Comparison of ENCODE assay signal across 2 worm cellular contexts in genomic region chrX:3772405-3772804, ce11.
A peak's percentile ranks its signal among the peaks of the same experiment; 100 is the strongest.
TF ChIP-seq lines count a peak whose summit lies in the region.

Gene F47B7.2, plus strand, starts transcription at chrX:3772762.

TF ChIP-seq in whole organism, L1 larva, 84 proteins besides CTCF, POLR2A, EP300 and RAD21 (continued from another document):
- TF ChIP-seq efl-1 (optimal IDR thresholded peaks at IDR 0.05; lab: Kevin White, UChicago) (peak in 1 of 2 experiments; percentile 6), efl-1 (GFP tag; optimal IDR thresholded peaks at IDR 0.05 in 1 of 2; lab: Kevin White, UChicago) (peak in 1 of 2 experiments; percentile 61), egl-13 (tag; optimal IDR thresholded peaks at IDR 0.05; lab: Kevin White, UChicago) (no peak), grh-1 (GFP tag; IDR thresholded peaks at IDR 0.05; lab: Robert Waterston, UW) (no peak), mep-1 (tag; optimal IDR thresholded peaks at IDR 0.05; lab: Kevin White, UChicago) (peak; percentile 69), unc-30 (tag; optimal IDR thresholded peaks at IDR 0.05; lab: Kevin White, UChicago) (no peak), C16A3.4 (tag; optimal IDR thresholded peaks at IDR 0.05; lab: Kevin White, UChicago) (peak; percentile 25), ztf-4 (tag; optimal IDR thresholded peaks at IDR 0.05; lab: Kevin White, UChicago) (no peak), ceh-88 (GFP tag; IDR thresholded peaks at IDR 0.05; lab: Robert Waterston, UW) (no peak), dpl-1 (GFP tag; optimal IDR thresholded peaks at IDR 0.05; lab: Kevin White, UChicago) (peak in 1 of 3 experiments; percentile 5), sox-4 (tag; optimal IDR thresholded peaks at IDR 0.05; lab: Kevin White, UChicago) (no peak), lsy-2 (tag; optimal IDR thresholded peaks at IDR 0.05; lab: Kevin White, UChicago) (peak; percentile 42 to 52), tbx-2 (tag; optimal IDR thresholded peaks at IDR 0.05; lab: Kevin White, UChicago) (peak; percentile 32), ets-5 (GFP tag; IDR thresholded peaks at IDR 0.05; lab: Robert Waterston, UW) (no peak), nhr-237 (tag; optimal IDR thresholded peaks at IDR 0.05; lab: Kevin White, UChicago) (no peak), elt-2 (tag; optimal IDR thresholded peaks at IDR 0.05; lab: Kevin White, UChicago) (no peak), nhr-47 (tag; optimal IDR thresholded peaks at IDR 0.05; lab: Kevin White, UChicago) (peak; percentile 60), C04F5.9 (tag; optimal IDR thresholded peaks at IDR 0.05; lab: Kevin White, UChicago) (no peak), unc-130 (tag; optimal IDR thresholded peaks at IDR 0.05; lab: Kevin White, UChicago) (peak; percentile 7), snpc-4 (tag; optimal IDR thresholded peaks at IDR 0.05; lab: Kevin White, UChicago) (peak; percentile 13), nhr-20 (tag; optimal IDR thresholded peaks at IDR 0.05; lab: Kevin White, UChicago) (peak; percentile 31), dsc-1 (tag; optimal IDR thresholded peaks at IDR 0.05; lab: Kevin White, UChicago) (peak; percentile 39), nhr-77 (tag; optimal IDR thresholded peaks at IDR 0.05; lab: Kevin White, UChicago) (no peak), lin-14 (GFP tag; optimal IDR thresholded peaks at IDR 0.05; lab: Kevin White, UChicago) (peak; percentile 58), fkh-8 (tag; optimal IDR thresholded peaks at IDR 0.05; lab: Kevin White, UChicago) (no peak), nhr-28 (tag; optimal IDR thresholded peaks at IDR 0.05; lab: Kevin White, UChicago) (no peak), blmp-1 (tag; optimal IDR thresholded peaks at IDR 0.05; lab: Kevin White, UChicago) (peak; percentile 52), nhr-71 (tag; optimal IDR thresholded peaks at IDR 0.05; lab: Kevin White, UChicago) (peak; percentile 57), rnt-1 (tag; optimal IDR thresholded peaks at IDR 0.05; lab: Kevin White, UChicago) (peak; percentile 25), aha-1 (tag; optimal IDR thresholded peaks at IDR 0.05; lab: Kevin White, UChicago) (no peak)

TF ChIP-seq in whole organism, L2 larva, 48 proteins besides CTCF, POLR2A, EP300 and RAD21 (continued from another document):
- TF ChIP-seq fos-1 (tag; optimal IDR thresholded peaks at IDR 0.05; lab: Kevin White, UChicago) (peak; percentile 13), blmp-1 (tag; optimal IDR thresholded peaks at IDR 0.05; lab: Kevin White, UChicago; ENCODE audit: insufficient read depth) (no peak), crh-2 (tag; optimal IDR thresholded peaks at IDR 0.05; lab: Kevin White, UChicago) (peak; percentile 17)
TF ChIP-seq in whole organism, L2 larva: peak in this region for 8.
